ENCODE assay signal across 5 fruit fly cellular contexts in the genomic region with DNA sequence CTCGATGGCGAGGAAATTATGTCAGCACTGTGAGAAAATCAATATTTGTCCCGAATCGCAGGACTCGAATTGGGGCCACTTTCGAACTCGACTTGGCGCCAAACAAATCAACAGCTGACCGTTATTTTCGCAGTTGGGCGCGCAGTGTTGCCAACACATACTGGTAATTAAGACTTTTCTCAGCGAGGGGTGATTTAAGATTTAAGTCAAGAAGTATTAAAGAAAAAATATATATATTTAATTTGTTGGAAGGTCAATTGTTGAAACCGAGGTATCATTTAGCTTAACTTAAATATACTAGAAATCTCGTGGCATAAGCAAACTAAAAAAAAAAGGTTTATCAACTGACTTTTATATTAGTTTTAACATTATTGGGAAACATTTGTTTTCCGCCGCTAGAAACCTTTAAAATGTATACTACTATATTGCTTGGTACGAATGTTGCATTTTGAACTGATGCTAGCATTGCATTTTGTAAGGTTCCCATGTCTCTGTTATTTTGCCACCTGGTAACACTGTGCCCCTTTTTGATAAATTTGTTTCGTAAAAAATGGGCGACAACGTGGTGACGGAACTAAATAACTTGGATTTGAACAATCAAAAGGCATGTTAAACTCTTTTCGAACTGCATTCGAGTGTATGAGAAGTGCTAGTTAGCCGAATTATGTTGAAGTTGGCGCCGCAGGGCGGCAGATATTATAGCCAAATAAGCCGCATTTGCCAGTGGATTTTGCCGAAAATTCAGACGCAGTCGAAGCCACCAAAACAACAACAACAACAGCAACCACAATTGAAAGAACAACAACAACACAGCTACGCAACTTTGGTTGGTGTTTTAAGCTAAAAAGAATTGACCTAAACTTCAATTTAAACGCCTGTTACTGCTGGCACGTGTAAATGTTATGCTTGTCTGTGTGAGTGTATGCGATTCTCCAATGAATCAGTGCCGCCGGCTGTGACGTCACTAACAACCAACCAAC.
TF ChIP-seq lines count a peak whose summit lies in the region.

Patsas (minus strand) TSS at position 55 of the 980 bp plus-strand sequence.
ThrRS (plus strand) TSS at position 521 of the 980 bp plus-strand sequence.

TF ChIP-seq in whole organism, adult, 20 proteins besides CTCF, POLR2A, EP300 and RAD21 (continued from another document):
- TF ChIP-seq kay (GFP tag; lab: Kevin White, UChicago; ENCODE audit: borderline replicate concordance) = no peak
- TF ChIP-seq cnc (optimal IDR thresholded peaks at IDR 0.05; lab: Kevin White, UChicago) = no peak
- TF ChIP-seq Crg-1 (GFP tag; optimal IDR thresholded peaks at IDR 0.05; lab: Kevin White, UChicago) = peak; percentile 23
- TF ChIP-seq CG7045 (GFP tag; optimal IDR thresholded peaks at IDR 0.05; lab: Kevin White, UChicago) = peak; percentile 89
- TF ChIP-seq CG12768 (GFP tag; optimal IDR thresholded peaks at IDR 0.05; lab: Kevin White, UChicago) = peak; percentile 77

TF ChIP-seq in whole organism, embryonic, 481 proteins besides CTCF, POLR2A, EP300 and RAD21 (continued from another document and continues in another):
- TF ChIP-seq gce (GFP tag; IDR thresholded peaks at IDR 0.05; lab: Robert Waterston, UW) (peak; percentile 54; the same call in 2 of the 3 replicates), CG12391 (tag; optimal IDR thresholded peaks at IDR 0.05; lab: Kevin White, UChicago) (peak; percentile 92), CG6272 (GFP tag; IDR thresholded peaks at IDR 0.05; lab: Robert Waterston, UW) (peak; percentile 85), aop (GFP tag; IDR thresholded peaks at IDR 0.05; lab: Robert Waterston, UW) (peak; percentile 53; the same call in 1 of the 2 replicates), kay (GFP tag; optimal IDR thresholded peaks at IDR 0.05; lab: Kevin White, UChicago) (peak; percentile 69), Taf1 (GFP tag; IDR thresholded peaks at IDR 0.05; lab: Robert Waterston, UW) (peak; percentile 57; the same call in 1 of the 2 replicates), Ets65A (GFP tag; lab: Kevin White, UChicago) (peak; percentile 99), CG18476 (GFP tag; optimal IDR thresholded peaks at IDR 0.05; lab: Kevin White, UChicago) (peak; percentile 100), Hmr (GFP tag; optimal IDR thresholded peaks at IDR 0.05; lab: Kevin White, UChicago) (peak; percentile 91), hkb (optimal IDR thresholded peaks at IDR 0.05; lab: Kevin White, UChicago) (peak; percentile 97), hkb (GFP tag; IDR thresholded peaks at IDR 0.05; lab: Robert Waterston, UW) (peak; percentile 81), tup (GFP tag; optimal IDR thresholded peaks at IDR 0.05; lab: Kevin White, UChicago) (peak; percentile 28), CG14441 (GFP tag; IDR thresholded peaks at IDR 0.05; lab: Robert Waterston, UW) (peak; percentile 86), CG11504 (tag; optimal IDR thresholded peaks at IDR 0.05; lab: Kevin White, UChicago) (peak; percentile 89), Neu2 (GFP tag; optimal IDR thresholded peaks at IDR 0.05; lab: Kevin White, UChicago; ENCODE audit: borderline replicate concordance) (no peak), CG33213 (GFP tag; optimal IDR thresholded peaks at IDR 0.05; lab: Kevin White, UChicago) (peak; percentile 49), Asciz (GFP tag; optimal IDR thresholded peaks at IDR 0.05; lab: Kevin White, UChicago) (peak; percentile 72), vnd (GFP tag; IDR thresholded peaks at IDR 0.05; lab: Robert Waterston, UW; ENCODE audit: partially characterized antibody) (no peak), sens (GFP tag; lab: Kevin White, UChicago) (peak; percentile 96), gro (GFP tag; optimal IDR thresholded peaks at IDR 0.05; lab: Kevin White, UChicago) (peak; percentile 46), btn (GFP tag; optimal IDR thresholded peaks at IDR 0.05; lab: Kevin White, UChicago) (no peak), Aef1 (GFP tag; IDR thresholded peaks at IDR 0.05; lab: Robert Waterston, UW) (peak; percentile 86), CG5953 (GFP tag; IDR thresholded peaks at IDR 0.05; lab: Robert Waterston, UW) (peak; percentile 65), CG18011 (GFP tag; optimal IDR thresholded peaks at IDR 0.05; lab: Kevin White, UChicago) (peak; percentile 52), fru (optimal IDR thresholded peaks at IDR 0.05; lab: Kevin White, UChicago) (no peak), CG8765 (GFP tag; IDR thresholded peaks at IDR 0.05; lab: Robert Waterston, UW) (no peak), CG18764 (GFP tag; optimal IDR thresholded peaks at IDR 0.05; lab: Kevin White, UChicago) (peak; percentile 79), crc (GFP tag; optimal IDR thresholded peaks at IDR 0.05; lab: Kevin White, UChicago) (peak; percentile 43)

TF ChIP-seq in whole organism, prepupa, 60 proteins besides CTCF, POLR2A, EP300 and RAD21 (continued from another document and continues in another):
- peak; percentile 78 for TF ChIP-seq CG34406 (GFP tag; optimal IDR thresholded peaks at IDR 0.05; lab: Kevin White, UChicago)
- TF ChIP-seq Eip93F (GFP tag; optimal IDR thresholded peaks at IDR 0.05; lab: Kevin White, UChicago) = peak; percentile 1
- peak; percentile 72 for TF ChIP-seq CG8319 (GFP tag; optimal IDR thresholded peaks at IDR 0.05; lab: Kevin White, UChicago)
- TF ChIP-seq lz (GFP tag; optimal IDR thresholded peaks at IDR 0.05; lab: Kevin White, UChicago) = peak; percentile 85
- peak; percentile 85 for TF ChIP-seq acj6 (GFP tag; optimal IDR thresholded peaks at IDR 0.05; lab: Kevin White, UChicago)
- TF ChIP-seq CG31627 (GFP tag; optimal IDR thresholded peaks at IDR 0.05; lab: Kevin White, UChicago) = peak; percentile 83
- peak; percentile 84 for TF ChIP-seq CG3919 (GFP tag; optimal IDR thresholded peaks at IDR 0.05; lab: Kevin White, UChicago)
- TF ChIP-seq ss (GFP tag; optimal IDR thresholded peaks at IDR 0.05; lab: Kevin White, UChicago) = no peak
- TF ChIP-seq CG32006 (GFP tag; optimal IDR thresholded peaks at IDR 0.05; lab: Kevin White, UChicago) = peak; percentile 91
- TF ChIP-seq CG10669 (GFP tag; optimal IDR thresholded peaks at IDR 0.05; lab: Kevin White, UChicago) = no peak
- no peak for TF ChIP-seq Met (GFP tag; optimal IDR thresholded peaks at IDR 0.05; lab: Kevin White, UChicago)
- peak; percentile 60 for TF ChIP-seq Ets96B (tag; optimal IDR thresholded peaks at IDR 0.05; lab: Kevin White, UChicago)
- TF ChIP-seq CG3032 (tag; optimal IDR thresholded peaks at IDR 0.05; lab: Kevin White, UChicago) = peak; percentile 83
- TF ChIP-seq CG1621 (tag; optimal IDR thresholded peaks at IDR 0.05; lab: Kevin White, UChicago) = peak; percentile 53
- peak; percentile 87 for TF ChIP-seq OdsH (GFP tag; optimal IDR thresholded peaks at IDR 0.05; lab: Kevin White, UChicago)
- TF ChIP-seq Gug (GFP tag; IDR thresholded peaks at IDR 0.05; lab: Robert Waterston, UW) = peak; percentile 81
- TF ChIP-seq CG11762 (GFP tag; optimal IDR thresholded peaks at IDR 0.05; lab: Kevin White, UChicago; ENCODE audit: insufficient read depth) = no peak
- TF ChIP-seq CG7368 (GFP tag; optimal IDR thresholded peaks at IDR 0.05; lab: Kevin White, UChicago) = peak; percentile 56
- peak; percentile 52 for TF ChIP-seq fd59A (GFP tag; optimal IDR thresholded peaks at IDR 0.05; lab: Kevin White, UChicago)
- TF ChIP-seq Ets21C (GFP tag; optimal IDR thresholded peaks at IDR 0.05; lab: Kevin White, UChicago) = no peak
- TF ChIP-seq CG15336 (GFP tag; IDR thresholded peaks at IDR 0.05; lab: Robert Waterston, UW) = peak; percentile 85
- TF ChIP-seq cyc (GFP tag; optimal IDR thresholded peaks at IDR 0.05; lab: Kevin White, UChicago) = peak; percentile 82
- peak; percentile 91 for TF ChIP-seq eg (GFP tag; IDR thresholded peaks at IDR 0.05; lab: Robert Waterston, UW)
- TF ChIP-seq CG11902 (GFP tag; optimal IDR thresholded peaks at IDR 0.05; lab: Kevin White, UChicago) = peak; percentile 73
- TF ChIP-seq Eip78C (GFP tag; lab: Kevin White, UChicago) = peak; percentile 93
- no peak for TF ChIP-seq Hr4 (GFP tag; optimal IDR thresholded peaks at IDR 0.05; lab: Kevin White, UChicago)
- TF ChIP-seq spab (GFP tag; optimal IDR thresholded peaks at IDR 0.05; lab: Kevin White, UChicago) = no peak
- TF ChIP-seq net (GFP tag; optimal IDR thresholded peaks at IDR 0.05; lab: Kevin White, UChicago) = peak; percentile 75
- TF ChIP-seq Sox15 (GFP tag; optimal IDR thresholded peaks at IDR 0.05; lab: Kevin White, UChicago) = peak; percentile 76
- TF ChIP-seq CG16779 (tag; optimal IDR thresholded peaks at IDR 0.05; lab: Kevin White, UChicago) = peak; percentile 59

TF ChIP-seq in whole organism, pupa, 21 proteins besides CTCF, POLR2A, EP300 and RAD21 (continued from another document):
- peak; percentile 81 for TF ChIP-seq CG17806 (tag; optimal IDR thresholded peaks at IDR 0.05; lab: Kevin White, UChicago)
- TF ChIP-seq rn (GFP tag; IDR thresholded peaks at IDR 0.05; lab: Robert Waterston, UW) = peak; percentile 65
TF ChIP-seq in whole organism, pupa: peak in this region for 14.

TF ChIP-seq in whole organism, wandering third instar larva, 38 proteins besides CTCF, POLR2A, EP300 and RAD21 (continued from another document):
- TF ChIP-seq dl (GFP tag; optimal IDR thresholded peaks at IDR 0.05; lab: Kevin White, UChicago; ENCODE audit: insufficient read depth in 1 of 2, partially characterized antibody in 2 of 2) (no peak), CG9705 (GFP tag; optimal IDR thresholded peaks at IDR 0.05; lab: Kevin White, UChicago) (peak; percentile 43), tai (GFP tag; optimal IDR thresholded peaks at IDR 0.05; lab: Kevin White, UChicago) (no peak), ey (GFP tag; optimal IDR thresholded peaks at IDR 0.05; lab: Kevin White, UChicago) (peak; percentile 66), CrebA (GFP tag; optimal IDR thresholded peaks at IDR 0.05; lab: Kevin White, UChicago; ENCODE audit: borderline replicate concordance) (no peak), fru (GFP tag; optimal IDR thresholded peaks at IDR 0.05; lab: Kevin White, UChicago) (no peak), rgr (GFP tag; optimal IDR thresholded peaks at IDR 0.05; lab: Kevin White, UChicago) (peak; percentile 77), HLH106 (tag; optimal IDR thresholded peaks at IDR 0.05; lab: Kevin White, UChicago) (peak; percentile 82), pan (optimal IDR thresholded peaks at IDR 0.05; lab: Kevin White, UChicago) (no peak), Myc (optimal IDR thresholded peaks at IDR 0.05; lab: Kevin White, UChicago) (peak; percentile 6), sv (GFP tag; optimal IDR thresholded peaks at IDR 0.05; lab: Kevin White, UChicago) (peak; percentile 85), Jra (GFP tag; optimal IDR thresholded peaks at IDR 0.05; lab: Kevin White, UChicago) (no peak), Hr78 (GFP tag; optimal IDR thresholded peaks at IDR 0.05; lab: Kevin White, UChicago) (peak; percentile 30), dsf (GFP tag; optimal IDR thresholded peaks at IDR 0.05; lab: Kevin White, UChicago; ENCODE audit: borderline replicate concordance) (no peak), br (GFP tag; optimal IDR thresholded peaks at IDR 0.05; lab: Kevin White, UChicago) (peak; percentile 56), psq (GFP tag; optimal IDR thresholded peaks at IDR 0.05; lab: Kevin White, UChicago) (peak; percentile 55), Vsx2 (GFP tag; optimal IDR thresholded peaks at IDR 0.05; lab: Kevin White, UChicago; ENCODE audit: partially characterized antibody) (no peak), lola (GFP tag; optimal IDR thresholded peaks at IDR 0.05; lab: Kevin White, UChicago) (no peak), GATAd (GFP tag; optimal IDR thresholded peaks at IDR 0.05; lab: Kevin White, UChicago) (no peak)
